Worm (Caenorhabditis elegans): ENCODE data around the gene gpa-3.

gpa-3 gene

DNA sequence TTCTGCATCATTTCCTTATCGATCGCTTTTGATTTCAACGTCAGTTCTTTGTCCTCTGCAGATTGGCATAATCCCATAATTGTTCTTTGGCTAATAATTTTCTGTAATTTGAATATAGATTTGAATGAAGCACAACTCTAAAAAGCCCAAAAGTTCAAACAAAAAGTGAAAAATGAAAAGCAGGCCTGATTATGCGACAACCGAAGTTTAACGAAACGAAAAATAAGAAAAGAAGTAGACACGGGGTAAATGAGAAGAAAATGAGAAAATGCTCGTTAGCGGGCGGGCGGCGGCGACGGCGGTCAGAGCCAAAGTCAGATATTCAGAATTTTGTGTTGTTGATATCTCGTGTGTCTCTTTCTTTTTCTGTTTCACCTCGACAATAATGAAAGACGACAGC lies at the start of gene gpa-3:
TSS of gene gpa-3 (minus strand) at position 101 of the 400 bp plus-strand sequence.
- TF ChIP-seq lim-6 (tag; optimal IDR thresholded peaks at IDR 0.05) = no peak
- TF ChIP-seq F13H6.1 (tag; optimal IDR thresholded peaks at IDR 0.05) = no peak
- no peak for TF ChIP-seq ttx-3 (tag; optimal IDR thresholded peaks at IDR 0.05)
- no peak for TF ChIP-seq K02D7.2 (tag; optimal IDR thresholded peaks at IDR 0.05)

DNA sequence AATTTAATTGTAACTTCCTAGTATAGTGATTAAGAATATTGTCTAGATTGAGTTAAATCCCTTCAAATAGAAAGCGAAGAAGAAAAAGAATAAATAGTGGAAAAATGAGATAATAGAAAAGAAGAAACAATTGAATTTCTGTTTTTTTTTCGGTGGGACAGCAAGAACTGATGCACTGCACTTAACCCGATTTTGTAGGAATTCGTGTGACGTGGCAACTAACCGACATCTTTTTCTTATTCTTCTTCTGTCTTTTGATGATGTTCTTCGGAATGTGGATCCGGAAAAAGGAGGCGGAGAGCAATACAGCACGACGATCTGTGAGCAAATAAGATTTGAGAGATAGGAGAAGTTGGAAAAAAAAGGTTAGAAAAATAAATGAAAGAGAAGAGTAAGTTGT lies 49.3 kb upstream of the gpa-3 start:
- TF ChIP-seq unc-42 (tag; optimal IDR thresholded peaks at IDR 0.05) (peak; percentile 50), hlh-8 (tag; optimal IDR thresholded peaks at IDR 0.05) (no peak), nhr-232 (tag; optimal IDR thresholded peaks at IDR 0.05) (no peak)

ce11 chrV:9406890-9407289 lies 47.3 kb upstream of the gpa-3 start:
- TF ChIP-seq ceh-19 (GFP tag; optimal IDR thresholded peaks at IDR 0.05) (no peak), elt-4 (tag; optimal IDR thresholded peaks at IDR 0.05) (no peak), F13H6.1 (tag; optimal IDR thresholded peaks at IDR 0.05) (no peak), elt-2 (tag; optimal IDR thresholded peaks at IDR 0.05) (no peak), ceh-2 (tag; optimal IDR thresholded peaks at IDR 0.05) (no peak), ceh-34 (tag; optimal IDR thresholded peaks at IDR 0.05) (no peak), fkh-6 (tag; optimal IDR thresholded peaks at IDR 0.05) (no peak), nhr-232 (tag; optimal IDR thresholded peaks at IDR 0.05) (no peak), nhr-11 (tag; optimal IDR thresholded peaks at IDR 0.05) (no peak), sox-4 (tag; optimal IDR thresholded peaks at IDR 0.05) (no peak), ama-1 (optimal IDR thresholded peaks at IDR 0.05) (no peak), ceh-22 (tag; optimal IDR thresholded peaks at IDR 0.05) (no peak), ztf-16 (tag; optimal IDR thresholded peaks at IDR 0.05) (no peak), eyg-1 (tag; optimal IDR thresholded peaks at IDR 0.05) (no peak), npax-4 (tag; optimal IDR thresholded peaks at IDR 0.05) (no peak), ahr-1 (tag; optimal IDR thresholded peaks at IDR 0.05) (no peak), ceh-14 (tag; optimal IDR thresholded peaks at IDR 0.05) (no peak), mec-3 (tag; optimal IDR thresholded peaks at IDR 0.05; ENCODE audit: borderline replicate concordance) (no peak)

- no peak for TF ChIP-seq syd-9 (tag; optimal IDR thresholded peaks at IDR 0.05)
- TF ChIP-seq unc-42 (tag; optimal IDR thresholded peaks at IDR 0.05) = peak; percentile 54
Observed at ce11 chrV:9399886-9400373, 40.4 kb upstream of the gpa-3 start, which contains the start of gene trpp-4. TSS of gene trpp-4 (plus strand) at chrV:9400327.

DNA sequence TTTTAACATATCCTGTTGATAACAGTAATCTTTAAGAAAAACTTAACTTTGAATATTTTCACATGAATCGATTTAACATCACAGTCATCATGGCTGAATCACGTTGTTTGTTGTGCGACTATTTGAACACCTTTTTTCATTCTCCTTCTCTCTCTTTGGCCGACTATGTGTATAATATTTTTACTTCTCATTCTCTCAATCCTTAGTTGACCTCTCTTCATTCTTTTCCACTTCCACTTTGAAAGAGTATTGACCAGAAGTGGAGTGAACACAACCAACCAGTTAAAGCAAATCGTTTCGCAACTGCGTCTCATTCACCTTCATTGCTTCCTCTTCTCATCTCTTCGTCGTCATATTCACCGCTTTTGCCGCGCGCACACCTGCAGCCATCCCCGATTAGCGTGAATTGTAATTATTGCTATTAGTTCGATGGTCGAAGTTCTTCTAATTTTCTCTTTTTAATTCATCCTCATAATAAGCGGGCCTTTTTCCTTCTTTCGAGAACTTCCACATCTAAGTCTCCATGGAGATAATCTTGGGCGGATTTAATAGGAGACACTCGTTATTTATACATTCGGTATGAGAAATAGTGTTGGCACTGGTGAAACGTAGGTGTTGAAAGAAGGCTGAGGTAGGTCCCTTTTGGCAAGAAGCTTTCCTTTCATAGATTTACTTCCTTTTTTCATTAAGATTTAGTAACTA lies 35.5 kb upstream of the gpa-3 start:
- TF ChIP-seq ceh-9 (tag; optimal IDR thresholded peaks at IDR 0.05) (no peak), ceh-24 (tag; optimal IDR thresholded peaks at IDR 0.05) (no peak), sox-2 (GFP tag; IDR thresholded peaks at IDR 0.05) (no peak), hlh-15 (tag; optimal IDR thresholded peaks at IDR 0.05) (no peak), lim-6 (tag; optimal IDR thresholded peaks at IDR 0.05) (no peak), ceh-31 (tag; optimal IDR thresholded peaks at IDR 0.05) (peak; percentile 77), pqm-1 (tag; optimal IDR thresholded peaks at IDR 0.05) (no peak)

- TF ChIP-seq gmeb-2 (tag; optimal IDR thresholded peaks at IDR 0.05) = no peak
- TF ChIP-seq eyg-1 (tag; optimal IDR thresholded peaks at IDR 0.05) = no peak
- no peak for TF ChIP-seq tbx-7 (tag; optimal IDR thresholded peaks at IDR 0.05)
- no peak for TF ChIP-seq pha-2 (tag; optimal IDR thresholded peaks at IDR 0.05)
- TF ChIP-seq rnt-1 (tag; optimal IDR thresholded peaks at IDR 0.05) = no peak
- no peak for TF ChIP-seq ceh-48 (tag; optimal IDR thresholded peaks at IDR 0.05)
- no peak for TF ChIP-seq ceh-6 (GFP tag; optimal IDR thresholded peaks at IDR 0.05)
- TF ChIP-seq ama-1 (optimal IDR thresholded peaks at IDR 0.05) = no peak
- TF ChIP-seq sox-2 (GFP tag; IDR thresholded peaks at IDR 0.05) = no peak
- TF ChIP-seq fax-1 (tag; optimal IDR thresholded peaks at IDR 0.05) = no peak
- no peak for TF ChIP-seq C38D4.7 (GFP tag; optimal IDR thresholded peaks at IDR 0.05)
- TF ChIP-seq odd-2 (tag; optimal IDR thresholded peaks at IDR 0.05) = no peak
- TF ChIP-seq nhr-232 (tag; optimal IDR thresholded peaks at IDR 0.05) = no peak
- TF ChIP-seq pat-9 (tag; optimal IDR thresholded peaks at IDR 0.05) = no peak
- TF ChIP-seq T23F11.4 (GFP tag; optimal IDR thresholded peaks at IDR 0.05) = no peak
- no peak for TF ChIP-seq ceh-30 (tag; optimal IDR thresholded peaks at IDR 0.05)
- no peak for TF ChIP-seq syd-9 (tag; optimal IDR thresholded peaks at IDR 0.05)
- no peak for TF ChIP-seq ceh-31 (tag; optimal IDR thresholded peaks at IDR 0.05)
- TF ChIP-seq hlh-13 (GFP tag; optimal IDR thresholded peaks at IDR 0.05) = no peak
Observed at ce11 chrV:9391959-9392358, 32.4 kb upstream of the gpa-3 start.

All from whole organism, late embryonic.